Worm (Caenorhabditis elegans) whole organism, late embryonic: Measurements from ENCODE around the gene Y41D4A.3.

Source experiments
- C38D4.7 ChIP-seq: fragments of 200-800 bp; sonication (Bioruptor generic); optimal IDR thresholded peaks from 2 replicates; lab custom pipeline; 2018; ENCODE audit warnings: mild to moderate bottlenecking, missing genetic modification characterization, moderate library complexity, missing compliant biosample characterization
- K02D7.2 ChIP-seq: sonication (generic microtip); optimal IDR thresholded peaks from 2 replicates; lab custom pipeline; 2017; ENCODE audit warnings: mild to moderate bottlenecking, missing genetic modification characterization, missing compliant biosample characterization
- K09A11.1 ChIP-seq: sonication (generic microtip); optimal IDR thresholded peaks from 2 replicates; lab custom pipeline; 2017; ENCODE audit warnings: antibody characterized with exemption, mild to moderate bottlenecking, missing genetic modification characterization, missing compliant biosample characterization; ENCODE audit not compliant: insufficient read depth
- T23F11.4 ChIP-seq: fragments of 200-800 bp; sonication (Bioruptor generic); optimal IDR thresholded peaks from 2 replicates; lab custom pipeline; 2018; ENCODE audit warnings: mild to moderate bottlenecking, missing genetic modification characterization, missing compliant biosample characterization
- Y22D7AL.16 ChIP-seq: sonication (generic microtip); optimal IDR thresholded peaks from 2 replicates; lab custom pipeline; 2016; ENCODE audit warnings: missing genetic modification characterization, missing compliant biosample characterization
- ahr-1 ChIP-seq: sonication (generic microtip); optimal IDR thresholded peaks from 2 replicates; lab custom pipeline; 2016; ENCODE audit warnings: missing genetic modification characterization, missing compliant biosample characterization
- ama-1 ChIP-seq: fragments of 150-350 bp; optimal IDR thresholded peaks from 2 replicates; lab custom pipeline; 2014
- ceh-19 ChIP-seq: fragments of 200-800 bp; sonication (Bioruptor generic); optimal IDR thresholded peaks from 2 replicates; lab custom pipeline; 2018; ENCODE audit warnings: mild to moderate bottlenecking, missing genetic modification characterization, missing compliant biosample characterization
- ceh-2 ChIP-seq: sonication (generic microtip); optimal IDR thresholded peaks from 2 replicates; lab custom pipeline; 2016; ENCODE audit warnings: missing genotype, missing genetic modification characterization, missing compliant biosample characterization
- ceh-22 ChIP-seq: sonication (generic microtip); optimal IDR thresholded peaks from 2 replicates; lab custom pipeline; 2017; ENCODE audit warnings: missing biosample characterization, missing genetic modification characterization
- ceh-24 ChIP-seq: sonication (generic microtip); optimal IDR thresholded peaks from 2 replicates; lab custom pipeline; 2016; ENCODE audit warnings: mild to moderate bottlenecking, missing genetic modification characterization, missing compliant biosample characterization
- ceh-30 ChIP-seq: fragments of 150-350 bp; optimal IDR thresholded peaks from 2 replicates; lab custom pipeline; 2014; ENCODE audit warnings: missing biosample characterization, missing genetic modification characterization
- ceh-31 ChIP-seq: sonication (generic microtip); optimal IDR thresholded peaks from 2 replicates; lab custom pipeline; 2016; ENCODE audit warnings: missing genetic modification characterization, missing compliant biosample characterization
- ceh-34 ChIP-seq: sonication (generic microtip); optimal IDR thresholded peaks from 2 replicates; lab custom pipeline; 2016; ENCODE audit warnings: mild to moderate bottlenecking, missing genetic modification characterization, missing compliant biosample characterization
- ceh-45 ChIP-seq: fragments of 200-800 bp; sonication (Bioruptor generic); IDR thresholded peaks from 2 replicates; pipeline ENCODE4 v1.3.6; 2022; ENCODE audit warnings: missing genetic modification reagents, missing genetic modification characterization, missing compliant biosample characterization
- ceh-48 ChIP-seq: sonication (generic microtip); optimal IDR thresholded peaks from 2 replicates; lab custom pipeline; 2016; ENCODE audit warnings: missing genetic modification characterization, inconsistent platforms, missing compliant biosample characterization
- ceh-6 ChIP-seq: fragments of 200-800 bp; sonication (Bioruptor generic); optimal IDR thresholded peaks from 2 replicates; lab custom pipeline; 2018; ENCODE audit warnings: mild to moderate bottlenecking, missing genetic modification characterization, missing compliant biosample characterization
- ceh-9 ChIP-seq: sonication (generic microtip); optimal IDR thresholded peaks from 2 replicates; lab custom pipeline; 2016; ENCODE audit warnings: mild to moderate bottlenecking, missing genetic modification characterization, inconsistent platforms, missing compliant biosample characterization
- che-1 ChIP-seq: sonication (generic microtip); optimal IDR thresholded peaks from 2 replicates; lab custom pipeline; 2016; ENCODE audit warnings: mild to moderate bottlenecking, missing genetic modification characterization, missing compliant biosample characterization
- dmd-4 ChIP-seq: sonication (generic microtip); optimal IDR thresholded peaks from 2 replicates; lab custom pipeline; 2016; ENCODE audit warnings: borderline replicate concordance, missing genetic modification characterization, missing compliant biosample characterization
- dve-1 ChIP-seq: sonication (generic microtip); optimal IDR thresholded peaks from 2 replicates; lab custom pipeline; 2017; ENCODE audit warnings: antibody characterized with exemption, mild to moderate bottlenecking, missing genetic modification characterization, missing compliant biosample characterization
- elt-2 ChIP-seq: sonication (generic microtip); optimal IDR thresholded peaks from 2 replicates; lab custom pipeline; 2016; ENCODE audit warnings: missing genetic modification reagents, missing genetic modification characterization, missing compliant biosample characterization
- eyg-1 ChIP-seq: sonication (generic microtip); optimal IDR thresholded peaks from 2 replicates; lab custom pipeline; 2016; ENCODE audit warnings: missing genotype, missing genetic modification characterization, missing compliant biosample characterization
- fax-1 ChIP-seq: sonication (generic microtip); optimal IDR thresholded peaks from 2 replicates; lab custom pipeline; 2016; ENCODE audit warnings: missing genotype, missing genetic modification characterization, missing compliant biosample characterization
- fkh-10 ChIP-seq: fragments of 150-350 bp; optimal IDR thresholded peaks from 2 replicates; lab custom pipeline; 2014; ENCODE audit warnings: missing biosample characterization, missing genetic modification reagents, missing genetic modification characterization
- fkh-6 ChIP-seq: sonication (generic microtip); optimal IDR thresholded peaks from 2 replicates; lab custom pipeline; 2016; ENCODE audit warnings: missing genetic modification characterization, missing compliant biosample characterization
- gmeb-2 ChIP-seq: sonication (generic microtip); optimal IDR thresholded peaks from 2 replicates; lab custom pipeline; 2016; ENCODE audit warnings: missing genetic modification characterization, inconsistent platforms, missing compliant biosample characterization
- hlh-13 ChIP-seq: fragments of 200-800 bp; sonication (Bioruptor generic); optimal IDR thresholded peaks from 2 replicates; lab custom pipeline; 2018; ENCODE audit warnings: mild to moderate bottlenecking, missing genetic modification characterization, missing compliant biosample characterization
- hlh-6 ChIP-seq: sonication (generic microtip); optimal IDR thresholded peaks from 2 replicates; lab custom pipeline; 2016; ENCODE audit warnings: missing genotype, missing genetic modification characterization, missing compliant biosample characterization
- lin-11 ChIP-seq: fragments of 200-800 bp; sonication (Bioruptor generic); optimal IDR thresholded peaks from 2 replicates; lab custom pipeline; 2018; ENCODE audit warnings: mild to moderate bottlenecking, missing genetic modification characterization, missing compliant biosample characterization
- madf-2 ChIP-seq: sonication (generic microtip); optimal IDR thresholded peaks from 2 replicates; lab custom pipeline; 2017; ENCODE audit warnings: missing genetic modification characterization, missing compliant biosample characterization
- mec-3 ChIP-seq: sonication (generic microtip); optimal IDR thresholded peaks from 2 replicates; lab custom pipeline; 2016; ENCODE audit warnings: borderline replicate concordance, missing genetic modification characterization, missing compliant biosample characterization
- nfya-1 ChIP-seq: sonication (generic microtip); optimal IDR thresholded peaks from 2 replicates; lab custom pipeline; 2017; ENCODE audit warnings: missing genetic modification characterization, mild to moderate bottlenecking, missing compliant biosample characterization, antibody characterized with exemption, moderate library complexity
- nhr-11 ChIP-seq: fragments of 150-350 bp; optimal IDR thresholded peaks from 2 replicates; lab custom pipeline; 2014; ENCODE audit warnings: missing biosample characterization, missing genetic modification characterization
- nhr-232 ChIP-seq: sonication (generic microtip); optimal IDR thresholded peaks from 2 replicates; lab custom pipeline; 2016; ENCODE audit warnings: missing genetic modification characterization, missing compliant biosample characterization
- npax-4 ChIP-seq: sonication (generic microtip); optimal IDR thresholded peaks from 2 replicates; lab custom pipeline; 2016; ENCODE audit warnings: missing genetic modification characterization, missing compliant biosample characterization
- pag-3 ChIP-seq: sonication (generic microtip); optimal IDR thresholded peaks from 2 replicates; lab custom pipeline; 2016; ENCODE audit warnings: missing compliant biosample characterization, missing genetic modification characterization, borderline replicate concordance
- pat-9 ChIP-seq: fragments of 200-800 bp; sonication (Bioruptor generic); optimal IDR thresholded peaks from 2 replicates; lab custom pipeline; 2018; ENCODE audit warnings: mild to moderate bottlenecking, missing genetic modification characterization, moderate library complexity, missing compliant biosample characterization
- pax-1 ChIP-seq: fragments of 150-350 bp; optimal IDR thresholded peaks from 2 replicates; lab custom pipeline; 2014; ENCODE audit warnings: missing biosample characterization, missing genetic modification characterization
- pha-4 ChIP-seq: fragments of 150-350 bp; optimal IDR thresholded peaks from 2 replicates; lab custom pipeline; 2018; ENCODE audit warnings: missing biosample characterization, missing genetic modification reagents, missing genetic modification characterization
- pqm-1 ChIP-seq: sonication (generic microtip); optimal IDR thresholded peaks from 2 replicates; lab custom pipeline; 2016; ENCODE audit warnings: missing genetic modification characterization, missing compliant biosample characterization
- pros-1 ChIP-seq: fragments of 150-350 bp; optimal IDR thresholded peaks from 2 replicates; lab custom pipeline; 2014; ENCODE audit warnings: missing biosample characterization, missing genetic modification reagents, missing genetic modification characterization
- ref-2 ChIP-seq: sonication (generic microtip); optimal IDR thresholded peaks from 2 replicates; lab custom pipeline; 2016; ENCODE audit warnings: missing genetic modification characterization, missing compliant biosample characterization
- rnt-1 ChIP-seq: sonication (generic microtip); optimal IDR thresholded peaks from 2 replicates; lab custom pipeline; 2016; ENCODE audit warnings: missing genetic modification characterization, missing compliant biosample characterization
- sox-2 ChIP-seq: fragments of 200-800 bp; sonication (Bioruptor generic); IDR thresholded peaks from 2 replicates; pipeline ENCODE4 v1.3.6; 2022; ENCODE audit warnings: missing genetic modification reagents, missing genetic modification characterization, missing compliant biosample characterization
- tbx-2 ChIP-seq: sonication (generic microtip); optimal IDR thresholded peaks from 2 replicates; lab custom pipeline; 2016; ENCODE audit warnings: missing genetic modification characterization, missing compliant biosample characterization
- tbx-7 ChIP-seq: sonication (generic microtip); optimal IDR thresholded peaks from 2 replicates; lab custom pipeline; 2016; ENCODE audit warnings: missing genotype, missing genetic modification characterization, missing compliant biosample characterization
- unc-3 ChIP-seq, 2 experiments: fragments of 200-800 bp in 1 of 2; sonication (Bioruptor generic) in 1 of 2; sonication (generic microtip) in 1 of 2; conservative IDR thresholded peaks in 1 of 2; optimal IDR thresholded peaks in 1 of 2; 2 replicates each; pipeline versions ENCODE4 v1.3.6 to Lab custom; 2016 to 2022; ENCODE audit warnings: missing compliant biosample characterization in 2 of 2, missing genetic modification characterization in 2 of 2, missing genetic modification reagents in 1 of 2
- unc-42 ChIP-seq: sonication (generic microtip); optimal IDR thresholded peaks from 2 replicates; lab custom pipeline; 2016; ENCODE audit warnings: missing genotype, missing genetic modification characterization, missing compliant biosample characterization
- unc-55 ChIP-seq: sonication (generic microtip); optimal IDR thresholded peaks from 2 replicates; lab custom pipeline; 2017; ENCODE audit warnings: missing biosample characterization, missing genetic modification reagents, missing genetic modification characterization
- zip-5 ChIP-seq: sonication (generic microtip); optimal IDR thresholded peaks from 2 replicates; lab custom pipeline; 2016; ENCODE audit warnings: missing genetic modification characterization, missing compliant biosample characterization
- ztf-16 ChIP-seq: sonication (generic microtip); optimal IDR thresholded peaks from 2 replicates; lab custom pipeline; 2017; ENCODE audit warnings: missing genetic modification characterization, missing compliant biosample characterization

The Y41D4A.3 gene

ce11 chrIV:1745453-1746051 is 8.0 kb upstream of the Y41D4A.3 start, which contains the start of the genes Y41D4A.6 and Y41D4A.4 (continued):
- peak; percentile 42 for TF ChIP-seq madf-2 (tag; lab: Kevin White, UChicago)
- TF ChIP-seq pat-9 (tag; lab: Kevin White, UChicago), result no peak
- peak; percentile 98 for TF ChIP-seq ceh-2 (tag; lab: Kevin White, UChicago)
- peak; percentile 99 for TF ChIP-seq unc-42 (tag; lab: Kevin White, UChicago)
- TF ChIP-seq ceh-19, result peak; percentile 82
- TF ChIP-seq ceh-6 (GFP tag; lab: Kevin White, UChicago), result peak; percentile 3
- TF ChIP-seq fkh-10, result no peak
- TF ChIP-seq ceh-9, result no peak
- no peak for TF ChIP-seq K09A11.1 (tag; lab: Kevin White, UChicago)
- TF ChIP-seq T23F11.4 (GFP tag; lab: Kevin White, UChicago), result peak; percentile 21
- peak; percentile 43 for TF ChIP-seq dve-1 (tag; lab: Kevin White, UChicago)
- TF ChIP-seq K02D7.2 (tag; lab: Kevin White, UChicago), result peak; percentile 65
- TF ChIP-seq pax-1 (tag; lab: Kevin White, UChicago), result no peak
- no peak for TF ChIP-seq sox-2 (GFP tag; lab: Robert Waterston, UW)
- no peak for TF ChIP-seq ceh-22 (tag; lab: Kevin White, UChicago)
- TF ChIP-seq nhr-232, result peak; percentile 38
- peak; percentile 52 for TF ChIP-seq ceh-24
- TF ChIP-seq nhr-11 (tag; lab: Kevin White, UChicago), result no peak
- TF ChIP-seq tbx-7 (tag; lab: Kevin White, UChicago), result peak; percentile 98
- peak; percentile 65 for TF ChIP-seq che-1 (tag; lab: Kevin White, UChicago)
- TF ChIP-seq elt-2 (tag; lab: Kevin White, UChicago), result peak; percentile 92
- peak; percentile 66 for TF ChIP-seq npax-4
- TF ChIP-seq pag-3, result peak; percentile 92
- no peak for TF ChIP-seq ama-1 (lab: Kevin White, UChicago)
- peak; percentile 99 for TF ChIP-seq ref-2 (tag; lab: Kevin White, UChicago)
- TF ChIP-seq ahr-1 (tag; lab: Kevin White, UChicago), result peak; percentile 98
- peak; percentile 64 for TF ChIP-seq ceh-48 (tag; lab: Kevin White, UChicago)
- TF ChIP-seq rnt-1 (tag; lab: Kevin White, UChicago), result peak; percentile 97
- TF ChIP-seq Y22D7AL.16 (tag; lab: Kevin White, UChicago), result peak; percentile 23
- TF ChIP-seq pqm-1 (tag; lab: Kevin White, UChicago), result peak; percentile 99
- peak; percentile 25 for TF ChIP-seq unc-55 (GFP tag; lab: Kevin White, UChicago)
- TF ChIP-seq ceh-45 (GFP tag; lab: Robert Waterston, UW), result no peak
- no peak; the same call in 1 of the 2 replicates for TF ChIP-seq unc-3 (GFP tag; conservative IDR thresholded peaks at IDR 0.05; lab: Robert Waterston, UW)
- TF ChIP-seq unc-3 (tag; optimal IDR thresholded peaks at IDR 0.05; lab: Kevin White, UChicago), result peak; percentile 95
- TF ChIP-seq mec-3 (tag; lab: Kevin White, UChicago), result peak; percentile 98
- peak; percentile 1 for TF ChIP-seq hlh-13 (GFP tag; lab: Kevin White, UChicago)
- TF ChIP-seq gmeb-2 (tag; lab: Kevin White, UChicago), result peak; percentile 31
- TF ChIP-seq ztf-16 (tag; lab: Kevin White, UChicago), result peak; percentile 92
- no peak for TF ChIP-seq ceh-30 (tag; lab: Kevin White, UChicago)
- peak; percentile 21 for TF ChIP-seq lin-11
- TF ChIP-seq fax-1 (tag; lab: Kevin White, UChicago), result peak; percentile 98
- peak; percentile 85 for TF ChIP-seq hlh-6 (tag; lab: Kevin White, UChicago)
- peak; percentile 99 for TF ChIP-seq zip-5 (tag; lab: Kevin White, UChicago)
- TF ChIP-seq pha-4 (tag; lab: Kevin White, UChicago), result no peak
- TF ChIP-seq nfya-1 (tag; lab: Kevin White, UChicago), result peak; percentile 68
- peak; percentile 93 for TF ChIP-seq ceh-34 (tag; lab: Kevin White, UChicago)
- TF ChIP-seq eyg-1 (tag; lab: Kevin White, UChicago), result peak; percentile 82
- peak; percentile 100 for TF ChIP-seq ceh-31 (tag; lab: Kevin White, UChicago)
- peak; percentile 99 for TF ChIP-seq tbx-2 (tag; lab: Kevin White, UChicago)
- peak; percentile 90 for TF ChIP-seq dmd-4 (tag; lab: Kevin White, UChicago)
- TF ChIP-seq pros-1 (tag; lab: Kevin White, UChicago), result no peak
- peak; percentile 62 for TF ChIP-seq C38D4.7
- TF ChIP-seq fkh-6 (tag; lab: Kevin White, UChicago), result peak; percentile 93
